Worm (Caenorhabditis elegans) whole organism, L4 larva: Measurements from ENCODE around the gene C10G8.2.

ENCODE experiments used
- D1046.2 ChIP-seq: fragments of 200-800 bp; sonication (Bioruptor generic); IDR thresholded peaks from 2 replicates; pipeline ENCODE4 v1.3.6; 2022; ENCODE audit warnings: missing genetic modification characterization, missing compliant biosample characterization
- Y5F2A.4 ChIP-seq: fragments of 200-800 bp; sonication (Bioruptor generic); optimal IDR thresholded peaks from 2 replicates; lab custom pipeline; 2018; ENCODE audit warnings: mild to moderate bottlenecking, missing genetic modification characterization, missing compliant biosample characterization
- Y75B8A.6 ChIP-seq: fragments of 200-800 bp; sonication (Bioruptor generic); IDR thresholded peaks from 2 replicates; pipeline ENCODE4 v1.3.6; 2022; ENCODE audit warnings: missing genetic modification reagents, missing genetic modification characterization, missing compliant biosample characterization
- ZK546.5 ChIP-seq, 2 experiments: sonication (generic microtip); optimal IDR thresholded peaks; 2 replicates each; lab custom pipeline; 2017; ENCODE audit warnings: missing biosample characterization in 2 of 2, missing genetic modification characterization in 2 of 2
- ama-1 ChIP-seq: fragments of 150-350 bp; optimal IDR thresholded peaks from 2 replicates; lab custom pipeline; 2014; ENCODE audit warnings: inconsistent platforms, mixed read lengths
- ceh-28 ChIP-seq: fragments of 150-350 bp; optimal IDR thresholded peaks from 2 replicates; lab custom pipeline; 2014; ENCODE audit warnings: missing biosample characterization, missing genetic modification reagents, missing genetic modification characterization
- ceh-82 ChIP-seq: sonication (generic microtip); optimal IDR thresholded peaks from 2 replicates; lab custom pipeline; 2017; ENCODE audit warnings: missing biosample characterization, missing genetic modification characterization
- dpl-1 ChIP-seq: fragments of 150-350 bp; optimal IDR thresholded peaks from 2 replicates; lab custom pipeline; 2014; ENCODE audit warnings: missing biosample characterization, missing genetic modification reagents, missing genetic modification characterization
- fkh-10 ChIP-seq: fragments of 150-350 bp; optimal IDR thresholded peaks from 2 replicates; lab custom pipeline; 2014; ENCODE audit warnings: missing biosample characterization, missing genetic modification reagents, missing genetic modification characterization
- lsy-2 ChIP-seq, 2 experiments: fragments of 150-350 bp in 1 of 2; sonication (generic microtip) in 1 of 2; optimal IDR thresholded peaks; 2 replicates each; lab custom pipeline; 2014 to 2017; ENCODE audit warnings: missing biosample characterization in 2 of 2, missing genetic modification characterization in 2 of 2
- madf-9 ChIP-seq: fragments of 200-800 bp; sonication (Bioruptor generic); conservative IDR thresholded peaks from 2 replicates; pipeline ENCODE4 v1.3.6; 2022; ENCODE audit warnings: missing genetic modification reagents, missing genetic modification characterization, missing compliant biosample characterization
- pha-4 ChIP-seq, 2 experiments: fragments of 150-350 bp in 1 of 2; fragments of 200-800 bp in 1 of 2; sonication (Bioruptor generic) in 1 of 2; IDR thresholded peaks in 1 of 2; optimal IDR thresholded peaks in 1 of 2; 2 replicates each; pipeline versions ENCODE4 v1.3.6 to Lab custom; 2014 to 2022; ENCODE audit warnings: missing genetic modification characterization in 2 of 2, missing genetic modification reagents in 2 of 2, missing biosample characterization in 1 of 2, missing compliant biosample characterization in 1 of 2
- unc-62 ChIP-seq, 3 experiments: fragments of 150-350 bp in 1 of 3; sonication (generic microtip); optimal IDR thresholded peaks in 2 of 3; peaks in 1 of 3; 1 replicate in 1 of 3; 2 replicates in 2 of 3; lab custom pipeline; 2014 to 2017; ENCODE audit warnings: missing biosample characterization in 3 of 3, missing genetic modification characterization in 3 of 3, missing genetic modification reagents in 3 of 3, missing genotype in 1 of 3
- ztf-11 ChIP-seq: fragments of 150-350 bp; optimal IDR thresholded peaks from 2 replicates; lab custom pipeline; 2014; ENCODE audit warnings: missing biosample characterization, missing genetic modification characterization

ce11 chrV:5314104-5314503 lies at the start of gene C10G8.2:
- TF ChIP-seq ZK546.5 (tag; optimal IDR thresholded peaks at IDR 0.05; lab: Kevin White, UChicago) (no peak), lsy-2 (tag; optimal IDR thresholded peaks at IDR 0.05; lab: Kevin White, UChicago) (no peak), madf-9 (GFP tag; lab: Robert Waterston, UW) (no peak), pha-4 (GFP tag; IDR thresholded peaks at IDR 0.05; lab: Robert Waterston, UW) (no peak), pha-4 (tag; optimal IDR thresholded peaks at IDR 0.05; lab: Kevin White, UChicago) (no peak), ama-1 (no peak), Y75B8A.6 (GFP tag; lab: Robert Waterston, UW) (no peak), fkh-10 (GFP tag; lab: Kevin White, UChicago) (no peak), Y5F2A.4 (no peak), unc-62 (GFP tag; optimal IDR thresholded peaks at IDR 0.05 in 1 of 2; lab: Kevin White, UChicago) (peak in 1 of 2 experiments; percentile 50), unc-62 (tag; optimal IDR thresholded peaks at IDR 0.05; lab: Kevin White, UChicago) (no peak), ztf-11 (tag; lab: Kevin White, UChicago) (no peak), ceh-82 (tag; lab: Kevin White, UChicago) (no peak), D1046.2 (GFP tag; lab: Robert Waterston, UW) (no peak), dpl-1 (GFP tag; lab: Kevin White, UChicago) (no peak), ceh-28 (tag; lab: Kevin White, UChicago) (no peak)
